Worm (Caenorhabditis elegans) whole organism, late embryonic: Measurements from ENCODE around the gene oac-30.

Source experiments
- C38D4.7 ChIP-seq: fragments of 200-800 bp; sonication (Bioruptor generic); optimal IDR thresholded peaks from 2 replicates; lab custom pipeline; 2018; ENCODE audit warnings: mild to moderate bottlenecking, missing genetic modification characterization, moderate library complexity, missing compliant biosample characterization
- F13H6.1 ChIP-seq: sonication (generic microtip); optimal IDR thresholded peaks from 2 replicates; lab custom pipeline; 2016; ENCODE audit warnings: missing genetic modification characterization, missing compliant biosample characterization
- K09A11.1 ChIP-seq: sonication (generic microtip); optimal IDR thresholded peaks from 2 replicates; lab custom pipeline; 2017; ENCODE audit warnings: antibody characterized with exemption, mild to moderate bottlenecking, missing genetic modification characterization, missing compliant biosample characterization; ENCODE audit not compliant: insufficient read depth
- Y22D7AL.16 ChIP-seq: sonication (generic microtip); optimal IDR thresholded peaks from 2 replicates; lab custom pipeline; 2016; ENCODE audit warnings: missing genetic modification characterization, missing compliant biosample characterization
- ahr-1 ChIP-seq: sonication (generic microtip); optimal IDR thresholded peaks from 2 replicates; lab custom pipeline; 2016; ENCODE audit warnings: missing genetic modification characterization, missing compliant biosample characterization
- ama-1 ChIP-seq: fragments of 150-350 bp; optimal IDR thresholded peaks from 2 replicates; lab custom pipeline; 2014
- ceh-14 ChIP-seq: sonication (generic microtip); optimal IDR thresholded peaks from 2 replicates; lab custom pipeline; 2016; ENCODE audit warnings: missing genotype, missing genetic modification characterization, missing compliant biosample characterization
- ceh-18 ChIP-seq: sonication (generic microtip); optimal IDR thresholded peaks from 2 replicates; lab custom pipeline; 2016; ENCODE audit warnings: missing genetic modification characterization, missing compliant biosample characterization
- ceh-19 ChIP-seq: fragments of 200-800 bp; sonication (Bioruptor generic); optimal IDR thresholded peaks from 2 replicates; lab custom pipeline; 2018; ENCODE audit warnings: mild to moderate bottlenecking, missing genetic modification characterization, missing compliant biosample characterization
- ceh-24 ChIP-seq: sonication (generic microtip); optimal IDR thresholded peaks from 2 replicates; lab custom pipeline; 2016; ENCODE audit warnings: mild to moderate bottlenecking, missing genetic modification characterization, missing compliant biosample characterization
- ceh-30 ChIP-seq: fragments of 150-350 bp; optimal IDR thresholded peaks from 2 replicates; lab custom pipeline; 2014; ENCODE audit warnings: missing biosample characterization, missing genetic modification characterization
- ceh-31 ChIP-seq: sonication (generic microtip); optimal IDR thresholded peaks from 2 replicates; lab custom pipeline; 2016; ENCODE audit warnings: missing genetic modification characterization, missing compliant biosample characterization
- ceh-34 ChIP-seq: sonication (generic microtip); optimal IDR thresholded peaks from 2 replicates; lab custom pipeline; 2016; ENCODE audit warnings: mild to moderate bottlenecking, missing genetic modification characterization, missing compliant biosample characterization
- ceh-45 ChIP-seq: fragments of 200-800 bp; sonication (Bioruptor generic); IDR thresholded peaks from 2 replicates; pipeline ENCODE4 v1.3.6; 2022; ENCODE audit warnings: missing genetic modification reagents, missing genetic modification characterization, missing compliant biosample characterization
- ceh-48 ChIP-seq: sonication (generic microtip); optimal IDR thresholded peaks from 2 replicates; lab custom pipeline; 2016; ENCODE audit warnings: missing genetic modification characterization, inconsistent platforms, missing compliant biosample characterization
- ceh-6 ChIP-seq: fragments of 200-800 bp; sonication (Bioruptor generic); optimal IDR thresholded peaks from 2 replicates; lab custom pipeline; 2018; ENCODE audit warnings: mild to moderate bottlenecking, missing genetic modification characterization, missing compliant biosample characterization
- ceh-9 ChIP-seq: sonication (generic microtip); optimal IDR thresholded peaks from 2 replicates; lab custom pipeline; 2016; ENCODE audit warnings: mild to moderate bottlenecking, missing genetic modification characterization, inconsistent platforms, missing compliant biosample characterization
- dmd-4 ChIP-seq: sonication (generic microtip); optimal IDR thresholded peaks from 2 replicates; lab custom pipeline; 2016; ENCODE audit warnings: borderline replicate concordance, missing genetic modification characterization, missing compliant biosample characterization
- elt-2 ChIP-seq: sonication (generic microtip); optimal IDR thresholded peaks from 2 replicates; lab custom pipeline; 2016; ENCODE audit warnings: missing genetic modification reagents, missing genetic modification characterization, missing compliant biosample characterization
- ets-4 ChIP-seq: sonication (generic microtip); optimal IDR thresholded peaks from 2 replicates; lab custom pipeline; 2016; ENCODE audit warnings: missing genetic modification characterization, missing compliant biosample characterization
- eyg-1 ChIP-seq: sonication (generic microtip); optimal IDR thresholded peaks from 2 replicates; lab custom pipeline; 2016; ENCODE audit warnings: missing genotype, missing genetic modification characterization, missing compliant biosample characterization
- fax-1 ChIP-seq: sonication (generic microtip); optimal IDR thresholded peaks from 2 replicates; lab custom pipeline; 2016; ENCODE audit warnings: missing genotype, missing genetic modification characterization, missing compliant biosample characterization
- fkh-10 ChIP-seq: fragments of 150-350 bp; optimal IDR thresholded peaks from 2 replicates; lab custom pipeline; 2014; ENCODE audit warnings: missing biosample characterization, missing genetic modification reagents, missing genetic modification characterization
- fkh-6 ChIP-seq: sonication (generic microtip); optimal IDR thresholded peaks from 2 replicates; lab custom pipeline; 2016; ENCODE audit warnings: missing genetic modification characterization, missing compliant biosample characterization
- gmeb-2 ChIP-seq: sonication (generic microtip); optimal IDR thresholded peaks from 2 replicates; lab custom pipeline; 2016; ENCODE audit warnings: missing genetic modification characterization, inconsistent platforms, missing compliant biosample characterization
- hlh-13 ChIP-seq: fragments of 200-800 bp; sonication (Bioruptor generic); optimal IDR thresholded peaks from 2 replicates; lab custom pipeline; 2018; ENCODE audit warnings: mild to moderate bottlenecking, missing genetic modification characterization, missing compliant biosample characterization
- hlh-15 ChIP-seq: sonication (generic microtip); optimal IDR thresholded peaks from 2 replicates; lab custom pipeline; 2016; ENCODE audit warnings: missing genetic modification characterization, missing compliant biosample characterization
- hlh-6 ChIP-seq: sonication (generic microtip); optimal IDR thresholded peaks from 2 replicates; lab custom pipeline; 2016; ENCODE audit warnings: missing genotype, missing genetic modification characterization, missing compliant biosample characterization
- madf-2 ChIP-seq: sonication (generic microtip); optimal IDR thresholded peaks from 2 replicates; lab custom pipeline; 2017; ENCODE audit warnings: missing genetic modification characterization, missing compliant biosample characterization
- mec-3 ChIP-seq: sonication (generic microtip); optimal IDR thresholded peaks from 2 replicates; lab custom pipeline; 2016; ENCODE audit warnings: borderline replicate concordance, missing genetic modification characterization, missing compliant biosample characterization
- nfya-1 ChIP-seq: sonication (generic microtip); optimal IDR thresholded peaks from 2 replicates; lab custom pipeline; 2017; ENCODE audit warnings: missing genetic modification characterization, mild to moderate bottlenecking, missing compliant biosample characterization, antibody characterized with exemption, moderate library complexity
- nhr-232 ChIP-seq: sonication (generic microtip); optimal IDR thresholded peaks from 2 replicates; lab custom pipeline; 2016; ENCODE audit warnings: missing genetic modification characterization, missing compliant biosample characterization
- npax-4 ChIP-seq: sonication (generic microtip); optimal IDR thresholded peaks from 2 replicates; lab custom pipeline; 2016; ENCODE audit warnings: missing genetic modification characterization, missing compliant biosample characterization
- pag-3 ChIP-seq: sonication (generic microtip); optimal IDR thresholded peaks from 2 replicates; lab custom pipeline; 2016; ENCODE audit warnings: missing compliant biosample characterization, missing genetic modification characterization, borderline replicate concordance
- pat-9 ChIP-seq: fragments of 200-800 bp; sonication (Bioruptor generic); optimal IDR thresholded peaks from 2 replicates; lab custom pipeline; 2018; ENCODE audit warnings: mild to moderate bottlenecking, missing genetic modification characterization, moderate library complexity, missing compliant biosample characterization
- pha-2 ChIP-seq: sonication (generic microtip); optimal IDR thresholded peaks from 2 replicates; lab custom pipeline; 2017; ENCODE audit warnings: mild to moderate bottlenecking, missing genetic modification characterization, missing compliant biosample characterization
- pqm-1 ChIP-seq: sonication (generic microtip); optimal IDR thresholded peaks from 2 replicates; lab custom pipeline; 2016; ENCODE audit warnings: missing genetic modification characterization, missing compliant biosample characterization
- pros-1 ChIP-seq: fragments of 150-350 bp; optimal IDR thresholded peaks from 2 replicates; lab custom pipeline; 2014; ENCODE audit warnings: missing biosample characterization, missing genetic modification reagents, missing genetic modification characterization
- ref-2 ChIP-seq: sonication (generic microtip); optimal IDR thresholded peaks from 2 replicates; lab custom pipeline; 2016; ENCODE audit warnings: missing genetic modification characterization, missing compliant biosample characterization
- sox-2 ChIP-seq: fragments of 200-800 bp; sonication (Bioruptor generic); IDR thresholded peaks from 2 replicates; pipeline ENCODE4 v1.3.6; 2022; ENCODE audit warnings: missing genetic modification reagents, missing genetic modification characterization, missing compliant biosample characterization
- sox-4 ChIP-seq: sonication (generic microtip); optimal IDR thresholded peaks from 2 replicates; lab custom pipeline; 2017; ENCODE audit warnings: mild to moderate bottlenecking, missing genetic modification characterization, inconsistent platforms, missing compliant biosample characterization
- tbx-2 ChIP-seq: sonication (generic microtip); optimal IDR thresholded peaks from 2 replicates; lab custom pipeline; 2016; ENCODE audit warnings: missing genetic modification characterization, missing compliant biosample characterization
- unc-42 ChIP-seq: sonication (generic microtip); optimal IDR thresholded peaks from 2 replicates; lab custom pipeline; 2016; ENCODE audit warnings: missing genotype, missing genetic modification characterization, missing compliant biosample characterization
- unc-55 ChIP-seq: sonication (generic microtip); optimal IDR thresholded peaks from 2 replicates; lab custom pipeline; 2017; ENCODE audit warnings: missing biosample characterization, missing genetic modification reagents, missing genetic modification characterization
- unc-86 ChIP-seq: sonication (generic microtip); optimal IDR thresholded peaks from 2 replicates; lab custom pipeline; 2016; ENCODE audit warnings: missing genetic modification characterization, missing compliant biosample characterization
- zip-5 ChIP-seq: sonication (generic microtip); optimal IDR thresholded peaks from 2 replicates; lab custom pipeline; 2016; ENCODE audit warnings: missing genetic modification characterization, missing compliant biosample characterization
- ztf-16 ChIP-seq: sonication (generic microtip); optimal IDR thresholded peaks from 2 replicates; lab custom pipeline; 2017; ENCODE audit warnings: missing genetic modification characterization, missing compliant biosample characterization

oac-30 gene

ce11 chrII:1256742-1257141, 9.9 kb downstream of the oac-30 start (continued):
- no peak for TF ChIP-seq sox-2 (GFP tag; lab: Robert Waterston, UW)

ce11 chrII:1255637-1256036, 11.1 kb downstream of the oac-30 start, which contains the start of gene clec-119:
clec-119 (plus strand) TSS chrII:1255937.
- TF ChIP-seq pat-9 (no peak), unc-55 (no peak), C38D4.7 (GFP tag; lab: Kevin White, UChicago) (no peak), madf-2 (tag; lab: Kevin White, UChicago) (no peak), pha-2 (tag; lab: Kevin White, UChicago) (no peak), zip-5 (tag; lab: Kevin White, UChicago) (no peak), hlh-15 (tag; lab: Kevin White, UChicago) (no peak), eyg-1 (no peak), ceh-48 (tag; lab: Kevin White, UChicago) (no peak), ets-4 (tag; lab: Kevin White, UChicago) (no peak), fax-1 (no peak), fkh-6 (tag; lab: Kevin White, UChicago) (no peak), nfya-1 (tag; lab: Kevin White, UChicago) (no peak), unc-42 (tag; lab: Kevin White, UChicago) (no peak)
- TF ChIP-seq, all 69 proteins: peak for 0

- TF ChIP-seq pag-3 (no peak), K09A11.1 (tag; lab: Kevin White, UChicago) (no peak), unc-55 (no peak), pqm-1 (tag; lab: Kevin White, UChicago) (no peak), ztf-16 (tag; lab: Kevin White, UChicago) (no peak), ceh-9 (tag; lab: Kevin White, UChicago) (no peak), eyg-1 (no peak), ceh-45 (GFP tag; lab: Robert Waterston, UW) (no peak), Y22D7AL.16 (no peak), fkh-10 (GFP tag; lab: Kevin White, UChicago) (no peak)
Measured at ce11 chrII:1252259-1252658, 14.4 kb downstream of the oac-30 start, which contains the start of gene lin-42. lin-42 (minus strand) TSS chrII:1252359.

ce11 chrII:1246855-1247259, 19.8 kb downstream of the oac-30 start:
- peak; percentile 39 for TF ChIP-seq unc-86 (tag; lab: Kevin White, UChicago)
- no peak for TF ChIP-seq mec-3
- TF ChIP-seq sox-4 (tag; lab: Kevin White, UChicago), result peak; percentile 23
- no peak for TF ChIP-seq C38D4.7 (GFP tag; lab: Kevin White, UChicago)
- no peak for TF ChIP-seq nhr-232
- TF ChIP-seq ama-1 (lab: Kevin White, UChicago), result no peak
- no peak for TF ChIP-seq ceh-24
- no peak for TF ChIP-seq zip-5 (tag; lab: Kevin White, UChicago)
- peak; percentile 53 for TF ChIP-seq dmd-4 (tag; lab: Kevin White, UChicago)
- no peak for TF ChIP-seq gmeb-2 (tag; lab: Kevin White, UChicago)
- no peak for TF ChIP-seq npax-4 (tag; lab: Kevin White, UChicago)
- no peak for TF ChIP-seq fkh-10 (GFP tag; lab: Kevin White, UChicago)
- peak; percentile 95 for TF ChIP-seq ref-2 (tag; lab: Kevin White, UChicago)
- peak; percentile 48 for TF ChIP-seq ets-4 (tag; lab: Kevin White, UChicago)
- TF ChIP-seq pros-1, result peak; percentile 90
- no peak for TF ChIP-seq ceh-45 (GFP tag; lab: Robert Waterston, UW)
- no peak for TF ChIP-seq sox-2 (GFP tag; lab: Robert Waterston, UW)
- TF ChIP-seq hlh-6 (tag; lab: Kevin White, UChicago), result peak; percentile 66
- TF ChIP-seq ceh-31, result peak; percentile 91
- peak; percentile 86 for TF ChIP-seq tbx-2 (tag; lab: Kevin White, UChicago)
- peak; percentile 90 for TF ChIP-seq nfya-1 (tag; lab: Kevin White, UChicago)
- peak; percentile 49 for TF ChIP-seq ceh-14
- no peak for TF ChIP-seq hlh-13
- peak; percentile 61 for TF ChIP-seq elt-2 (tag; lab: Kevin White, UChicago)
- TF ChIP-seq ceh-19, result peak; percentile 19
- no peak for TF ChIP-seq pqm-1 (tag; lab: Kevin White, UChicago)
- TF ChIP-seq ceh-30 (tag; lab: Kevin White, UChicago), result no peak
- no peak for TF ChIP-seq ceh-9 (tag; lab: Kevin White, UChicago)
- peak; percentile 81 for TF ChIP-seq ceh-34 (tag; lab: Kevin White, UChicago)
- no peak for TF ChIP-seq ahr-1 (tag; lab: Kevin White, UChicago)
- TF ChIP-seq F13H6.1 (tag; lab: Kevin White, UChicago), result peak; percentile 99
- peak; percentile 19 for TF ChIP-seq ceh-6 (GFP tag; lab: Kevin White, UChicago)
- peak; percentile 68 for TF ChIP-seq ceh-18 (tag; lab: Kevin White, UChicago)
